Fruit fly (Drosophila melanogaster) whole organism, prepupa: Measurements from ENCODE around the gene CG1440.

Experiments used
- Blimp-1 ChIP-seq: fragments of 200-800 bp; sonication (Bioruptor generic); optimal IDR thresholded peaks from 3 replicates; lab custom pipeline; 2017; ENCODE audit warnings: missing biosample characterization, missing genetic modification characterization, mild to moderate bottlenecking, moderate library complexity, missing genetic modification reagents
- CG10631 ChIP-seq: fragments of 200-800 bp; sonication (Bioruptor generic); optimal IDR thresholded peaks from 2 replicates; lab custom pipeline; 2016; ENCODE audit warnings: missing biosample characterization, missing genetic modification characterization
- CG10669 ChIP-seq: fragments of 200-800 bp; sonication (Bioruptor generic); optimal IDR thresholded peaks from 3 replicates; lab custom pipeline; 2018; ENCODE audit warnings: missing biosample characterization, mild to moderate bottlenecking, missing genetic modification characterization, moderate library complexity
- CG11294 ChIP-seq: fragments of 200-800 bp; sonication (Bioruptor generic); IDR thresholded peaks from 2 replicates; pipeline ENCODE4 v1.3.6; 2022; ENCODE audit warnings: missing biosample characterization, missing genetic modification characterization
- CG15336 ChIP-seq: fragments of 200-800 bp; sonication (Bioruptor generic); IDR thresholded peaks from 2 replicates; pipeline ENCODE4 v1.3.6; 2022; ENCODE audit warnings: missing biosample characterization, missing genetic modification characterization
- CG1621 ChIP-seq: fragments of 200-800 bp; sonication (Bioruptor generic); optimal IDR thresholded peaks from 3 replicates; lab custom pipeline; 2018; ENCODE audit warnings: missing biosample characterization, mild to moderate bottlenecking, missing genetic modification characterization
- CG31627 ChIP-seq: fragments of 200-800 bp; sonication (Bioruptor generic); optimal IDR thresholded peaks from 3 replicates; lab custom pipeline; 2016; ENCODE audit warnings: missing biosample characterization, missing genetic modification characterization
- CG32006 ChIP-seq: fragments of 200-800 bp; sonication (Bioruptor generic); optimal IDR thresholded peaks from 3 replicates; lab custom pipeline; 2017; ENCODE audit warnings: missing biosample characterization, mild to moderate bottlenecking, missing genetic modification characterization
- CG3919 ChIP-seq: fragments of 200-800 bp; sonication (Bioruptor generic); optimal IDR thresholded peaks from 3 replicates; lab custom pipeline; 2016; ENCODE audit warnings: missing biosample characterization, missing genetic modification characterization
- CG4318 ChIP-seq: fragments of 200-800 bp; sonication (Bioruptor generic); optimal IDR thresholded peaks from 3 replicates; lab custom pipeline; 2017; ENCODE audit warnings: missing biosample characterization, mild to moderate bottlenecking, missing genetic modification characterization
- CG6163 ChIP-seq: fragments of 200-800 bp; sonication (Bioruptor generic); IDR thresholded peaks from 3 replicates; pipeline ENCODE4 v1.3.6; 2022; ENCODE audit warnings: missing biosample characterization, missing genetic modification characterization
- CG6792 ChIP-seq: fragments of 200-800 bp; sonication (Bioruptor generic); optimal IDR thresholded peaks from 3 replicates; lab custom pipeline; 2016; ENCODE audit warnings: missing biosample characterization, missing genetic modification characterization
- CG6808 ChIP-seq: fragments of 200-800 bp; sonication (Bioruptor generic); optimal IDR thresholded peaks from 3 replicates; lab custom pipeline; 2017; ENCODE audit warnings: missing biosample characterization, missing genetic modification characterization, mild to moderate bottlenecking, moderate library complexity, missing genetic modification reagents
- CG6854 ChIP-seq: fragments of 200-800 bp; sonication (Bioruptor generic); optimal IDR thresholded peaks from 2 replicates; lab custom pipeline; 2017; ENCODE audit warnings: missing biosample characterization, mild to moderate bottlenecking, missing genetic modification characterization
- CG7368 ChIP-seq: fragments of 200-800 bp; sonication (Bioruptor generic); optimal IDR thresholded peaks from 3 replicates; lab custom pipeline; 2016; ENCODE audit warnings: missing biosample characterization, missing genetic modification characterization
- CG8119 ChIP-seq: fragments of 200-800 bp; sonication (Bioruptor generic); IDR thresholded peaks from 3 replicates; pipeline ENCODE4 v1.3.6; 2022; ENCODE audit warnings: missing biosample characterization, missing genetic modification characterization
- CG8632 ChIP-seq: fragments of 200-800 bp; sonication (Bioruptor generic); optimal IDR thresholded peaks from 3 replicates; lab custom pipeline; 2016; ENCODE audit warnings: missing biosample characterization, missing genetic modification characterization
- CG9139 ChIP-seq: fragments of 200-800 bp; sonication (Bioruptor generic); optimal IDR thresholded peaks from 3 replicates; lab custom pipeline; 2017; ENCODE audit warnings: missing biosample characterization, mild to moderate bottlenecking, missing genetic modification characterization
- Eip75B ChIP-seq: fragments of 200-800 bp; sonication (Bioruptor generic); optimal IDR thresholded peaks from 3 replicates; lab custom pipeline; 2016; ENCODE audit warnings: missing biosample characterization, missing genetic modification characterization
- Eip78C ChIP-seq: fragments of 200-800 bp; sonication (Bioruptor generic); peaks from one replicate; lab custom pipeline; 2016; ENCODE audit warnings: missing biosample characterization, missing genetic modification characterization
- Eip93F ChIP-seq: fragments of 200-800 bp; sonication (Bioruptor generic); optimal IDR thresholded peaks from 2 replicates; lab custom pipeline; 2016; ENCODE audit warnings: missing biosample characterization, mild to moderate bottlenecking, missing genetic modification characterization
- Ets21C ChIP-seq: fragments of 200-800 bp; sonication (Bioruptor generic); optimal IDR thresholded peaks from 3 replicates; lab custom pipeline; 2016; ENCODE audit warnings: missing biosample characterization, missing genetic modification characterization
- Hr38 ChIP-seq: sonication (Bioruptor generic); optimal IDR thresholded peaks from 2 replicates; lab custom pipeline; 2016; ENCODE audit warnings: missing biosample characterization, missing genetic modification characterization
- Hr39 ChIP-seq: fragments of 200-800 bp; sonication (Bioruptor generic); optimal IDR thresholded peaks from 2 replicates; lab custom pipeline; 2016; ENCODE audit warnings: missing biosample characterization, missing genetic modification characterization
- Met ChIP-seq: fragments of 200-800 bp; sonication (Bioruptor generic); optimal IDR thresholded peaks from 3 replicates; lab custom pipeline; 2016; ENCODE audit warnings: missing biosample characterization, missing genetic modification characterization
- OdsH ChIP-seq: fragments of 200-800 bp; sonication (Bioruptor generic); optimal IDR thresholded peaks from 3 replicates; lab custom pipeline; 2016; ENCODE audit warnings: missing biosample characterization, missing genetic modification characterization
- Sox102F ChIP-seq: fragments of 200-800 bp; sonication (Bioruptor generic); optimal IDR thresholded peaks from 2 replicates; lab custom pipeline; 2016; ENCODE audit warnings: missing biosample characterization, mild to moderate bottlenecking, missing genetic modification characterization
- Sox14 ChIP-seq: fragments of 200-800 bp; sonication (Bioruptor generic); optimal IDR thresholded peaks from 3 replicates; lab custom pipeline; 2016; ENCODE audit warnings: missing biosample characterization, missing genetic modification characterization
- Sox15 ChIP-seq: fragments of 200-800 bp; sonication (Bioruptor generic); optimal IDR thresholded peaks from 3 replicates; lab custom pipeline; 2016; ENCODE audit warnings: missing biosample characterization, missing genetic modification characterization
- achi ChIP-seq: fragments of 200-800 bp; sonication (Bioruptor generic); optimal IDR thresholded peaks from 3 replicates; lab custom pipeline; 2016; ENCODE audit warnings: missing biosample characterization, missing genetic modification characterization
- acj6 ChIP-seq: fragments of 200-800 bp; sonication (Bioruptor generic); optimal IDR thresholded peaks from 3 replicates; lab custom pipeline; 2016; ENCODE audit warnings: missing biosample characterization, missing genetic modification characterization
- net ChIP-seq: fragments of 200-800 bp; sonication (Bioruptor generic); optimal IDR thresholded peaks from 3 replicates; lab custom pipeline; 2016; ENCODE audit warnings: missing biosample characterization, missing genetic modification characterization
- ss ChIP-seq, 2 experiments: fragments of 200-800 bp; sonication (Bioruptor generic); optimal IDR thresholded peaks; 2 replicates in 1 of 2; 3 replicates in 1 of 2; lab custom pipeline; 2017 to 2018; ENCODE audit warnings: mild to moderate bottlenecking in 2 of 2, missing biosample characterization in 2 of 2, missing genetic modification characterization in 2 of 2, moderate library complexity in 1 of 2
- svp ChIP-seq: fragments of 200-800 bp; sonication (Bioruptor generic); peaks from one replicate; lab custom pipeline; 2016; ENCODE audit warnings: missing biosample characterization, missing genetic modification characterization
- topi ChIP-seq: fragments of 200-800 bp; sonication (Bioruptor generic); optimal IDR thresholded peaks from 3 replicates; lab custom pipeline; 2016; ENCODE audit warnings: missing biosample characterization, missing genetic modification characterization

The CG1440 gene

dm6 chrX:8414351-8414750, 22.5 kb upstream of the CG1440 start (continued):
- no peak for TF ChIP-seq CG9139
- TF ChIP-seq ss (GFP tag; optimal IDR thresholded peaks at IDR 0.05; lab: Kevin White, UChicago): no peak
- peak; percentile 23 for TF ChIP-seq OdsH (GFP tag; lab: Kevin White, UChicago)
- peak; percentile 0 for TF ChIP-seq Hr39 (GFP tag; lab: Kevin White, UChicago)
- no peak for TF ChIP-seq CG7368 (GFP tag; lab: Kevin White, UChicago)
- TF ChIP-seq topi: peak; percentile 18
- no peak for TF ChIP-seq CG6854 (GFP tag; lab: Kevin White, UChicago)
- peak; percentile 78 for TF ChIP-seq Blimp-1 (GFP tag; lab: Kevin White, UChicago)

- TF ChIP-seq CG31627 (GFP tag; lab: Kevin White, UChicago) (no peak), CG1621 (tag; lab: Kevin White, UChicago) (no peak), Sox14 (GFP tag; lab: Kevin White, UChicago) (no peak), CG6808 (GFP tag; lab: Kevin White, UChicago) (no peak), Hr38 (GFP tag; lab: Kevin White, UChicago) (no peak), CG32006 (GFP tag; lab: Kevin White, UChicago) (peak; percentile 14), topi (no peak), CG8632 (no peak), CG10631 (no peak), CG15336 (GFP tag; lab: Robert Waterston, UW) (no peak), Sox15 (GFP tag; lab: Kevin White, UChicago) (no peak), CG6163 (GFP tag; lab: Robert Waterston, UW) (no peak), CG11294 (GFP tag; lab: Robert Waterston, UW) (no peak), Eip75B (no peak), CG7368 (GFP tag; lab: Kevin White, UChicago) (no peak), Sox102F (no peak), Eip93F (no peak), svp (GFP tag; lab: Kevin White, UChicago) (peak; percentile 52)
These were observed 21.3 kb upstream of the CG1440 start for dm6 chrX:8415605-8416004.

dm6 chrX:8416209-8416608, 20.6 kb upstream of the CG1440 start:
- TF ChIP-seq Met (GFP tag; lab: Kevin White, UChicago) (peak; percentile 4), net (GFP tag; lab: Kevin White, UChicago) (no peak), Ets21C (GFP tag; lab: Kevin White, UChicago) (no peak), Eip78C (GFP tag; lab: Kevin White, UChicago) (peak; percentile 74), Hr39 (GFP tag; lab: Kevin White, UChicago) (no peak)

- TF ChIP-seq CG8632 (peak; percentile 4), achi (GFP tag; lab: Kevin White, UChicago) (no peak), CG8119 (GFP tag; lab: Robert Waterston, UW) (no peak), CG3919 (GFP tag; lab: Kevin White, UChicago) (peak; percentile 22), CG6792 (GFP tag; lab: Kevin White, UChicago) (no peak), OdsH (GFP tag; lab: Kevin White, UChicago) (peak; percentile 3), acj6 (GFP tag; lab: Kevin White, UChicago) (peak; percentile 3), svp (GFP tag; lab: Kevin White, UChicago) (peak; percentile 15), CG10669 (GFP tag; lab: Kevin White, UChicago) (no peak), Eip93F (no peak), topi (peak; percentile 10), CG32006 (GFP tag; lab: Kevin White, UChicago) (peak; percentile 17), CG15336 (GFP tag; lab: Robert Waterston, UW) (peak; percentile 37; the same call in 1 of the 2 replicates), Eip78C (GFP tag; lab: Kevin White, UChicago) (peak; percentile 72)
These were observed 19.9 kb upstream of the CG1440 start for dm6 chrX:8416956-8417355.

dm6 chrX:8419534-8419933, 17.3 kb upstream of the CG1440 start:
- TF ChIP-seq CG4318 (GFP tag; lab: Kevin White, UChicago) (no peak), CG31627 (GFP tag; lab: Kevin White, UChicago) (no peak), Blimp-1 (GFP tag; lab: Kevin White, UChicago) (peak; percentile 21), ss (GFP tag; optimal IDR thresholded peaks at IDR 0.05; lab: Kevin White, UChicago) (peak; percentile 4 to 43)
